Fruit fly (Drosophila melanogaster): ENCODE measurements around the gene CG5989.

The CG5989 gene

DNA sequence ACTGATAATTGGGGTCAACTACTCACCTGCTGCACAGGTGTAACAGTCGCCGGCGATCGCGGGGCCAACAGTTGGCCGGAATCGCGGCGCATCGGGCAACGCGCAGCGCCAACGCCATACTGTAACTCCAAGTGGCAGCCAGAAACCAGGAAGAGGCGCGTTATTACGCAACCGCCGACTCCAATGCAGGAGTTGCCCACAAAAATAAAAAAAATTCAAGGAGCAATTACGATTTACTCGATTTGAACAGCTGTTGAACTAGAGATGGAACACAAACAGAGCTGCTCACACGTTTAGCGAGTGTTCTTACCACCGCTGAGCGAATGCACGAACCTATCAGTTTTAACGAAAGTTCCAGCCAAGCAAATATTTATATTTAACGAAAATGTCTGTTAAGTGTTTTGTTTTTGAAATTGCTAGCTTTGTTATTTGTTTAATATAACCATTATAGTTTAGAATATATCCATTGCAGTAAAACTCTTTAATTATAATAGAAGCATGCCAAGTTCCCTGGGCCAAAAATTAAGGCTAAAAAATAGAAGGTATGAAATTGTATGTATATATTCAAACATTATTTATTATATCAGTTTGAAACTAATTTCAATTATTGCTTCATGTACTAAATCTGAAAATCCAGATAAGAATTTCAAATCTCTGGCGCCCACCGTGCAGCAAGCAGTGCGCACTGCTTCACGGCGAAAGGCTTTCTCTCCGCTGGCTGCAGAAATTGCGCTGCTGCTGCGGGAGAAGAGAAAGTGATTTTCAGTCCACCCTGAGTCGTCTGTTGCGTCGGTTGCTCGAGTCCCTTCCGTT is at the start of gene CG5989, which contains the start of gene CG6282:
Gene CG5989 (minus strand): TSS at position 270 of the 813 bp plus-strand sequence.
Gene CG6282 (plus strand): TSS at position 778 of the 813 bp plus-strand sequence.
- TF ChIP-seq noc (tag; optimal IDR thresholded peaks at IDR 0.05), result no peak

DNA sequence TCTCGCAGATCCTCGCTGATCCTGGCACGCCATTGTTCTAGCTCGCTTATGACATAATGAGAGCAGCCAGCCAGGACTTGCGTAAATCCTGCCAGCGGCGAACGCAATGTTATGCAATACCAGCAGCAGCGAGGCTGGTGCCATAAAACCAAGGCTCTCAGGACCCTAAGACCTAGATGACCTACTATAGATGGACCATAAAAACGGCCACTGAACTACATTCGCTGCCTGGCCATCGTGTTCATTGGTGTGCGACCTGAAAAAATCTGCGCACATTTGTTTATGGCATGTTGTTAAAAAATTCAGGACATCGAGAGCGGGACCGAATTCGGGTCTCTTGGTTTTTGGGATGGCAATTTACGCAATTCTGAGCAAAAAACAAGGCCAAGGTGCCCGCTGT is 49.6 kb upstream of the CG5989 start:
- TF ChIP-seq noc (tag; optimal IDR thresholded peaks at IDR 0.05), result no peak

DNA sequence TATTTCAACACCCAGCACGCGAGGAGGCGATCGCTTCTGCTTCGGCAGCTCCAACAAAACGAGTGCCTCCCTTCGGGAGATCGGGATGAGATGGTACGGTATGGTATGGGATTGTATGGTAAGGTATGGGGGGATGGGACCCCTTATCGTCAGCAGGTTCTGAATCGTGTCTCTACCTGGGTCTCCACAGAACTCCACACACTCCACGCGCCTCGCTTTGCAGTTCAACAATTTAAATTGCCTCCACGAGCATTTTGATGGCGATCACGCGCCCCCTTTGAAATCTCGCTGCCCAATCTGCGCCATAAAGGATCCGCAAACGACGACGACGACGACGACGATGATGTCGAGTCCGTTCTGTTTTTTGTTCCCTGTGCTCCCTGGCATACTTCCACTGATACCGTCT is 48.6 kb upstream of the CG5989 start:
- TF ChIP-seq noc (tag; optimal IDR thresholded peaks at IDR 0.05), result no peak

DNA sequence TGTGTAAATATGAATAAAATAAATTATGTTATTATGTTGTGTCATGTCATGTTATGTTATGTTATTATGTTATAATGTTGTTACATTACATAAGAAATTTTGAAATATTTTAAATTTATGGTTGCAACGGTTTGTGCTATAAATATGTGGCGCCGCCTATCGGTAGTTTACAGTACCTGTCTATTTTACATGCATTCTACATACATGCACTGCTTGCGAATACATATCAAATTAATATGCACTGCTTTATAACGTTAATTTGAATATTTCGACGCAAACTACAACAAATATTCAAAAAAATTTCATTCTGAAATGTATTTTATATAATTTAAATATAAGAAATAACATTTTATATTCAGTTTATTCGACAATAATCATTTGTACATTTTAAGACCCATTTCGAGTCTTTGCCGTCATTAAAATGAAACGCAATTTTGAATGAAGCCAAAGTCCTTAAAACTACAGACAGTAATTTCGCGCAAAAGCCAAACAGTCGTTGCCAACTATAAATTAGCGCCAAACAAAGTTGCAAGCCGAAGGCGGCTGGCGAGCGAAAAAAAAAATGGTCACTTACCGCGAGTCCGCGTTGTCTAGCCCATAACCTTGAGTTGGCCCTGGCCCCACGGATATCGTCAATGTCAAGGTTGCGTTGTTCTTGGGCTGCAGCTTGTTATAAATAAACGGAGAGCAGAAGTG is 48.1 kb upstream of the CG5989 start:
- no peak for TF ChIP-seq noc (tag; optimal IDR thresholded peaks at IDR 0.05)

DNA sequence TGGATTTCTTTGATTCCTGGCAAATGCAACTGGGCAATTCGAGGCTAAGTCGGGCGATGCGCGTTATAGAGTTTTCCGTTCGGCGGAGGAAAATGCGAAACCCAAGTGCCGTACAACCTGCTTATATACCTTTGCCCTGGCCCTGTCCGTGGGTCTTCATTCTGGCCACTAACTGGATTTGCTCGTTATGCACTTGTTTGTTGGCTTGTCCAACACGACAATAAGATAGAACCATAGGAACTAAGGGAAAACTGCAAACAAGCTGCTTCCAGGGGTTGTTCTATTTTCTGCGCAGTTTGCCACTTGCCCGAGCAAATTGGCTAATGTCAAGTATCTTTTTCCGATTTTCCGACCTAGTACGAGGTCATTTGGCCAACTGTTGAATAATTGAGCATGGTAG is 44.9 kb upstream of the CG5989 start, which contains the start of gene Arr2:
Gene Arr2 (minus strand): TSS at position 101 of the 400 bp plus-strand sequence.
- no peak for TF ChIP-seq noc (tag; optimal IDR thresholded peaks at IDR 0.05)

DNA sequence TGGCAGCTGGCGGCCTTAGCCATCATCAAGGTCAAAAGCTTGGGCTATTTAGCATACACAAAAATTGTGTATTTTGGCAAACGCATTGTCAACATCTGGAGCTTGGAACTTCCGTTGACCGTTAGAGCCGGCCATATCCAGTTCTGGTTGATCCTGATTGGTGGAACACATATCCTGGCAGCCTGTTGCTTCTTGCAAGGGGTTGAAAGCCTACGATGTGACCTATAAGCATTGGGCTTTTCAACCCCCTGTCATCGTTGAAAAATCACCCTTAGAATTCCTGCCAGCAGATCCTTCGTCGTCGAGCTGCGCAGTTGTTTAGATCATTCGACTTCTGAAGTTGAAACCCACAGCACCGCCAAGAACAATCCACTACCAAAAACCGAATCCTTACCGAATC is 42.9 kb upstream of the CG5989 start, which contains the start of the genes CG13305 and Pex7:
Gene CG13305 (minus strand): TSS at position 2 of the 400 bp plus-strand sequence.
Gene Pex7 (plus strand): TSS at position 325 of the 400 bp plus-strand sequence.
- TF ChIP-seq noc (tag; optimal IDR thresholded peaks at IDR 0.05), result no peak

DNA sequence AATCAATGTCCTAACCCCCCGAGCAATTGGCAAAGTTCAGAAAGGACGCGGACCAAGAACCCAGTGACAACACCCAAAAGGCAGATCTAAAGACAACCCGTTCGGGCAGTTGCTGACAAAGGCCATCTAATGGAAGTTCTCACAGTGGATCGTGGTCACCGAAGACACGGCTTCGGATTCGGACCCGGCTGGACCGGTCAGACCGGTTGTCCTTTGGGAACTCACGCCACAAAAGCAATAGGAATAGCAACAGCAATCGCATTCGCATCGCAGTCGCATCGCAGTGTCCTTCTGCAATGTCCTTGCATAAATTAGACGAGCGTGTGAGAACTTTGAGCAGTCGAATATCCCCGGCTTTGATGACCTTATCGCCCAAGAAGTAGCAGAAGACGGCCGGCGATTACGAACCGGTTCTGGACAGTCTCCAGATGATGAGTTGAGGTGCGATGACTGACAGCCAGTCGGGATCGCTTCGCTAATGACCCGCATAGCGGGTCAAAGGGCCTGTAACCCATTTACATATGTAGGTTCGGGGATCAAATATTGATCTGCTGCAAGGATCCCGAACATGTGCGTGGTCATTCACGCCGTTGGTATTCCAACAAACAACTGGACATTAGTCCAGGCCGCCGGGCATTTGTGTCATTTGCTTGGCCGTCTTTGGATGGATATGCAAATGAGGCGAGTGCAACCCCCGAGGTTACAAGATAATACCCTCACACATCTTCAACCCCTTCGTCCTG is 40.0 kb upstream of the CG5989 start:
- no peak for TF ChIP-seq noc (tag; optimal IDR thresholded peaks at IDR 0.05)

DNA sequence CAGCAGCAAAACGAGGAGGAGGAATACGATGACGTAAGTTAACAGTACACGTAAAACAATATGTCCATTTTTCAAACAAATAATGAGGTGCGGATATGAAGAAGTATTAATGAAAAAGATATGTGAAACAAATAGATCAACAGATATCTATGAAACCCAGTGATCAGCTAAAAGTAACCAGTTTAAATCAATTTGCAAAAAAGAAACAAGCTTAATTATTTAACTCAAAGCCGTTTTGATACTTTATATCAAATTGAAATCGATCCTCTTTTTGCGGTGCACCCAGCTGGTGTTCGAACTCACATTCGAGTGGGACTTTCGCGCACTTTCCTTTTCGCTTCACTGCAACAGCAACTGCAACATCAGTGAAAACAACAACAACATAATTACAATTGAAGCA is 37.1 kb upstream of the CG5989 start:
- TF ChIP-seq noc (tag; optimal IDR thresholded peaks at IDR 0.05), result no peak

DNA sequence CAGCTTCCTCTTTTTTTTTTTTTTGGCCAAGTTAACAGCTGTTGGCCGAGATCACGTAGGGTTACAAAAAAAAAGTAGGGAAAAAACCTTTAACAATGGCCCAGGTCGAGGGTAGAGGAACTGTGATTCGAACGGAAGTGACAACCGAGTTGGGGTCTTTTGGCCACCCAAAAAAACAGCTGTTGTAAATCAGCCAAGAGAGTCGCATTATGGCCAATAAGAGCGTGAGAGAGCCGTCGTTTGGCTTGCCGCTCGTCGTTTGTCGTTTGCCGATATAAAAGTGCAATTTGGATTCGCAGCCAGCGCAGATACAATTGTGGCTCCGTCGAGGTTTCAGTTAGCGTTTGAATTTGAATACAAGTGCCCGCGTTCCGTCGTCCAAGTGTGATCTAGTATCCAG is 36.2 kb upstream of the CG5989 start, which contains the start of gene Cpr66D:
Gene Cpr66D (plus strand): TSS at position 301 of the 400 bp plus-strand sequence.
- TF ChIP-seq noc (tag; optimal IDR thresholded peaks at IDR 0.05), result no peak

DNA sequence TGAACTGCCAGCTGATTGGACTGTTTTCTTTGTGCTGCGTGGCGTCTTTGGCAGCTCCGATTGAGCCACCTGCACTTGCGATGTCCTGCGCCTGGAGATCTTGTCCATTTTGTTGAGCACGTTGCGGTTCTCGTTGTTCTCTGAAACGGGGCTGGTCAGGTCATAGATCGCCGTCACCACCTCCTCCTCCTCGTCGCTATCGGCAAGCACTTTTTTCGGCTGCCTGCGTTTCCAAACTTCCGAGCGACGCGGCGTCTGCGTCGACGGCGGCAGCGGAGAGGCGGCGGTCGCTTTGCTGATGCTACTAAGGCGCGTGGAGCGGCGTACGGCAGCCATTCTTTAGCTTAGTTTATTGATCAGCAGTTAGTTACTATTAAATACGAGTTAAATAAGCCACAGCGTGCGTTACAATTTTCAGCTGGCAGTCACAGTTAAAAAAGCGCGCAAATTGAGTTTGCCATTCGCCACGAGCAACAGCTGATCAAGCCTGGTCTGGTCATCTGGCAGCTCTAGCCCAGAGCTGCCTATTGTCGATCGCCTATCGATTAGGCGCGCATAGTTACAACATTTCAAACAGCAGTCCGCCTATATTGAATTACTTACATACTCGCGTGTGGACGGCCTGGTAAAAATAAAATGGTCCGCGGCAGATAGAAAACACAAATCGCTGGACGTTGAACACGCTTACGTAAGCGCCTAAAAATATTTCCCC is 29.8 kb upstream of the CG5989 start, which contains the start of gene Cdc6:
Gene Cdc6 (minus strand): TSS at position 456 of the 712 bp plus-strand sequence.
- TF ChIP-seq noc (tag; optimal IDR thresholded peaks at IDR 0.05), result no peak

DNA sequence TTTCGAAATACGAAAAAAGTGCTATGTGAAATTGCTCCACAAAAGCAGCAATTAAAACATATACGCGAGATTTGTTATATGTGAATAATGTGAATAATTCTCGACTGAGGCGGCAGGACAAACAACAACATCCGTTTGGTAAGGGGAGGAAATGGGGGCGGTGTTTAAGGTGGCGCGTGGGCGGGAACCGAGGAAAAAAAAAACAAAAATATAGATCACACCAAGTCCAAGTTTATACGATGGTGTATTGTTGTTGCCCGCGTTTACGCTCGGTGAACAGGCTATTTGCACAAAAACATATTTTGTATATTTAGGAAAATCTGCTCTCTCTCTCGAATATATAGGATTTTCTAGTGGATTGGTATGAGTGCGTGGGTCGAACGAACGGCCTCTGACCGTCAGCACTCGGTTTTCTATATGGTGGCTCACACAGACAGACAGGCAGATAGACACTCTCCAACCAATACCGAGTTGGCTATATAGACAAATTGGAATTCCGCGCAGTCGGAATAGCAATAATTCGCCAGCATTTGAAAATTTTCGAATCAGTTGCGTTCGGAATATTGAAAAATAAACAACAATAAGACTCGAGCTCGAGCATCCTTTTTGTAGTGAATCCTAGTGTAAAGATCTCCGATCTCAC is 25.9 kb upstream of the CG5989 start:
- no peak for TF ChIP-seq noc (tag; optimal IDR thresholded peaks at IDR 0.05)

DNA sequence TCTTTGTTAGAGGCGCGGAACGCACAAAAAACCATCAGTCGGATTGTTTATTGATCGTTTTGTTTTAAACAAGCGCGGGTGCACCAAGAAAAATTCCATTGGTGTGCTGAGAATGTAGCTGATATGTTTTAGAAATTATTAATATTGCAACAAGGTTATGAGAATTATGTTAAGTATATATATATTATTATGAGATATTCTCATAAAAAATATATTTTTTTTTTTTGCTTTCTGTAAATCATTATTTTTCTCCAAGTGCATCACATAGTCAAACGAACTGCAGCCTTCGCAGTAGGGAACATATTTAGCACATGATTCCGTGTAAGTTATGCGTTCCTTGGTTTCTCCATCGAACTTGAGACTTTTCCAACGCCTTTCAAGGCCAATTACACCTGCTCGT is 25.0 kb upstream of the CG5989 start:
- TF ChIP-seq noc (tag; optimal IDR thresholded peaks at IDR 0.05), result no peak

DNA sequence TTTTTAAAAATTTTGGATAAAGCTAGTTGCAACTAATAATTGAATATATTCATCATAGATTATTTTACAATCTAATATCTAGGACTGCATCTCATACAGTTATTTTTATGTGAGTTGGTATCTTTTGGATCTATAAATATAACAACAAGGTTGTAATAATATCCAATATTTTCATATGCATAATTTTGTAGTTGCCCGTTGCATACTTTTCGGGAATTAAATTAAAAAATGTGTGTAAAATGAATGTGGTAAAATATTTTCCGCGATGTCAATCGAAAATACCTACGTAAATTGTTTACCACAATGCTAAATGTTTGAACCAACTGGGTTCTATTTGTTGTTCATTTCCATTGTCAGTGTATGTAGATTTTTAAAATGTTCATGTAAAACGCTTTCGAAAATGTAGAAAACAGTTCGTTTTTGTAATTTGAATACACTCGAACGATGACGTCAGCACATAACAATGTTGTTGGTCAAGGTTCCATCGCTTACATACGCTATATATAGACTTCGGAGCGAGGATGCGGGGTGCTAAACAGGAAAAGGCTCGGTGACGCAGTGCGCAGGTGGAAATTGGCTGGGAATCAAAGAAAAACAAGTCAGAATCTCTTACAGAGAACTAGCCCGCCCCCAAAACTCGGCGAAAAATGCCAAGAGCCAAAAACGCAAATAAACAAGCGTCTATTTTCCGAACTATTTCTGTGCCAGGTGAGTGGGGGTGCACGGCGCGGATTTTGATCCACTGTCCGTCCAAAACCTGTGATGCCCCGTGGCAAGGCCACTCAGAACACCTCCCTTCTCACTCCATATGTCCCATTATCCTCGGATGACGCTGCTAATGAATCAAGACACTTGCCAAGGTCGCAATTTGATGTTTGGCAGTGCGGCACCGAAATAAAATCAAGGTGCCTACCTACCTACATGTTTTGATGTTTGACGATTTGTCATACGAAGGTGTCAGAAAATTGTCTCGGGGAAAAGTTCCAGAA is 24.2 kb upstream of the CG5989 start:
- TF ChIP-seq noc (tag; optimal IDR thresholded peaks at IDR 0.05), result no peak
